Worm (Caenorhabditis elegans) whole organism, late embryonic: ENCODE results near the gene R13A1.3.

Experiments
- fkh-10 ChIP-seq: fragments of 150-350 bp; optimal IDR thresholded peaks from 2 replicates; lab custom pipeline; 2014; ENCODE audit warnings: missing biosample characterization, missing genetic modification reagents, missing genetic modification characterization
- lim-6 ChIP-seq: sonication (generic microtip); optimal IDR thresholded peaks from 2 replicates; lab custom pipeline; 2016; ENCODE audit warnings: missing genetic modification characterization, missing compliant biosample characterization

- no peak for TF ChIP-seq lim-6
- no peak for TF ChIP-seq fkh-10 (GFP tag; lab: Kevin White, UChicago)
These were observed 17.0 kb upstream of the R13A1.3 start, which contains the start of gene str-249 for ce11 chrIV:7186756-7187155.
